Fruit fly (Drosophila melanogaster) whole organism, pupa: Measurements from ENCODE around the gene CG5126.

Experiments used
- CG10348 ChIP-seq: fragments of 200-800 bp; sonication (Bioruptor generic); IDR thresholded peaks from 2 replicates; pipeline ENCODE4 v1.3.6; 2022; ENCODE audit warnings: missing biosample characterization, missing genetic modification characterization
- CG4496 ChIP-seq: fragments of 200-800 bp; sonication (Bioruptor generic); IDR thresholded peaks from 3 replicates; pipeline ENCODE4 v1.3.6; 2022; ENCODE audit warnings: missing biosample characterization, missing genetic modification characterization
- rn ChIP-seq: fragments of 200-800 bp; sonication (Bioruptor generic); IDR thresholded peaks from 2 replicates; pipeline ENCODE4 v1.3.6; 2022; ENCODE audit warnings: missing biosample characterization, missing genetic modification characterization

dm6 chr2L:1202445-1202844, 18.6 kb upstream of the CG5126 start:
- TF ChIP-seq rn (no peak), CG10348 (no peak), CG4496 (no peak)
